Fruit fly (Drosophila melanogaster) ovary, adult (tissue): ENCODE results near the gene syd.

Experiments
- CG17801 ChIP-seq: fragments of 200-800 bp; optimal IDR thresholded peaks from 2 replicates; lab custom pipeline; 2019; ENCODE audit warnings: missing biosample characterization, mild to moderate bottlenecking, missing genetic modification characterization, moderate library complexity; ENCODE audit not compliant: partially characterized antibody

The syd gene

DNA sequence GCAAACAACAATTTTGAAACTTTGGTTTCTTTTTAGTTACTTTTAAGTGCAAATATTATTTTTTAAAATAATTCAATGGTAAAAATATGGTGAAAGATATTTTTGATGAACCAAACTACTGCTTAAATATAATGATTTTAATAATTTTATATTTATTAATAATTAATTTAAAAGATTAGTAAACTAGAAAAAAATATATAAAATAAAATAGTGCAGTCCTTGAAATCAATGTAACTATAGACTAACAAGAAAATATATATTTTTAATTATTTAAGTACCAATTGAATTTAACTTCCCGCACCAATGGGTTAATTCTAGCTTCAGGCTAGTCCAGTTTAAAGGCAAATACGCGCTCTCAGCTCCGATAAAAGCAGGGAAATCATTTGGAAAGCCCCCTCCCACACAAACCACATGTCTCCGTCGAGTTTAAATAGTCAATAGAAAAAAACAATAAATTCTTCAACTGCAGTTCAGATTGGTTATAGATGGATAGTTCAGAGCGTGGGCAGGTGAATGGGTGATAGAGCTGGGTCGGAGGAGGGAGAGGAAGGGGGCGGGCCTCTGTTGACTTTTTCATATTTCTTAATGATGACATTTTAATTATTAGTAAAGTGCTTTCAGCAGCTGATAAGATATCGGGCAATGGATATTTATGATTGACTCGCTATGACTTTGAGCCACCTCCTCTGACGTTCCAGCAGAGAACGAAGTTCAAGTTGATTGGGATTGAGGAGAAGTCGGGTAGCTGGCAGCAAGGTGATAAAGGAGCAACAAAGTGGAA, 26.2 kb upstream of the syd start:
- no peak for TF ChIP-seq CG17801 (GFP tag; lab: Kevin White, UChicago)

DNA sequence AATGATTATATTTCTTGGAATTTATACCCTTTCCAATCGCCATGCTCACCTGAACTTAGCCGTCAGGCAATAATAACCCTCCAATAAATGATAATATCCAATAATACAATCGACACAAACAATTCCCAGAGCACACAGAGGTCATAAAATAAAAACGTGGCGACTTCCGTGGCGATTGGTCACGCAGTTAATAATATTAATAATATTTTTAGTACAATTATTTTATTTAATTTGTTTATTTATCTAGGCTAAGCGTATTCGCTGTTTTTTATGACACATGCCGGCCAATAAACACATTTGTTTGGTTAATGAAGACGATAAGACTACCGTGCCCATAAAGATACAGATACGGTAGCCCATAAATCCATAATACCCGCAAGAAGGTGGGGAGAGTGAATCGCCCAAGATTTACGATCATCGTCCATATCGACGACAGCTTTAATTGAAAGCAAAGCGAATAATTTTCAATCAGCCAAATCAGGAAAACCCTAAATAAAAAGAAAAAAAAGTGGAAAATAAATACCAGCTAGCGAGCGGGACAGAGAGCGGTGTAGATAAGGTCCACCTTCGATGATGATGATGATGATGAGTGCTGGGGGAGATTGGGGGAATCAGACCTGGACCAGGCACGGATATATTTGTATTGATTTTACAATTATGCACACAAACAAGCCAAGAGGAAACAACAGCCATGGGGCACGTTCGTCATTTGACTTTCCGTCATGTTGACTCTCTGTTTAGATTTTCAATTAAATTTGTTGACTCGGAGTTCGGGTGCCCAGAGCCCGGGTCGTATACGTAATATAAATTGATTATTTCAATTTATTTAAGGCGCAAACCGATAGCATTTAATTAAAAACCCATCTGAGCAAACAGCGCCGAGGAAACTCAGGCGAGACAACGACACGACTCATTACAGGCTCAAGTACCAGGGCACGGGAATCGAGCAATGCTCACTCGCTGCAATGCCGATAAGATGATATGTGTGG, 25.1 kb upstream of the syd start:
- TF ChIP-seq CG17801 (GFP tag; lab: Kevin White, UChicago) = peak; percentile 62

DNA sequence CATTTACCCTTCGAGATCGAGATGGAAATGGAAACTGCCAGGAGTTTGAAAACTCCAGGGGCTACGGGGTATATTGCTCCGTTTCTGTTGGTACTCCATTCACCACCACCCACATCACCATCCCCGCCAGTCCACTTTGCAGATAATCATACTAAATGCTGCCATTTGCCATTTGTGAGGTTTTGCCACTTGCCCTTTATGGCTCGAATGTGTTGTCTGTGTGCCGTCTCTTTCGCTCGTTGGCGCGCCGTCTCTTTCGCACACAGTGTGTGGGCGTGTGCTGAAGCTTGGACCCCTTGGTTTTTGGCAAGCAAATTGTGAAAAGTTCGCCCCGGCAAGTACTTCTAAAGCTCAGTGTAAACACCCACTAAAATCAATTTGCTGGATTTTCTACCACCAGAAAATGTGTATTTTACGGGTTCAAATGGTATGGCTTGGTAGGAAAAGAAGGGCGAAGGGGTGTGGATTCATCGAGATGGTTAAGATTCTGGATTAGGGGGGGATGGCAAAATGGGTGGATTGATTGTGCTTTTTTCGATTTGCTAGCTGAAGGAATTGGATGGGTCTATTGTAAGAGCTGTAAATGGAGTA, 22.8 kb upstream of the syd start:
- no peak for TF ChIP-seq CG17801 (GFP tag; lab: Kevin White, UChicago)

DNA sequence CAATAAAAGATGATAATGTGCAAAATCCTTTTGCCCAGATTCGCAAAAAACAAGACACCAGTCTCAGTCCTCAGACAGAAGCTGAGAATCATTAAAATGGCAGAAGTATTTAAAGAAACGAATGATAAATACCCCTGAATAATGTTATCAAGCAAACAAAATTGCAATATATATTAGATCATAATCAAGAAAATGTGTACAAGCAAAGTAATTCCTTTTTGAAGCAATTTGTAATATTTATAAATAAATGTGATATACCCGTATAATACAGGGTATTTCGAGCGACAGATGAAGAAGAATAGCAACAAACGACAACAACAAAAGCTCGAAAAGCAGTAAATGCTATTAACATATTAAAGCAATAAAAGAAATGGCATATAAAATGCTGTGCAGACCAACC, 22.2 kb upstream of the syd start:
- TF ChIP-seq CG17801 (GFP tag; lab: Kevin White, UChicago) = no peak

DNA sequence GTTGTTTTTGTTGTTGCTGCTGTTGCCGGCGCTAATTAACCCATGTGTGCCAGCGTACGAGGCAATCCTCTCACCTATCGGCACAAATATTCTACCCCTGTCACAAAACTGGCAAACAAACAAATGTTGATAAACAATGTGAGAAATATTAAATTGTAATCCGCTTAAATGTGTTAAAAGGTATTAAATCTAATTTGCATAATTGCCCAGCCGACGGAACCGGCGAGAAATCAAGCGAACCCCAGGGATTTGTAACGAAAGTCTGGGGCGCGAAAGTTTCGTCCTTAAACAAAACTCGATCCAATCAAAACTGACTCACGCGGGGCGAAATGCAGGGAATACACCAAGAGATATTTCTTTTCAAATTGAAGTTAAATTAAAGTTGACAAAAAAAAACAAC, 20.8 kb upstream of the syd start:
- TF ChIP-seq CG17801 (GFP tag; lab: Kevin White, UChicago) = no peak

DNA sequence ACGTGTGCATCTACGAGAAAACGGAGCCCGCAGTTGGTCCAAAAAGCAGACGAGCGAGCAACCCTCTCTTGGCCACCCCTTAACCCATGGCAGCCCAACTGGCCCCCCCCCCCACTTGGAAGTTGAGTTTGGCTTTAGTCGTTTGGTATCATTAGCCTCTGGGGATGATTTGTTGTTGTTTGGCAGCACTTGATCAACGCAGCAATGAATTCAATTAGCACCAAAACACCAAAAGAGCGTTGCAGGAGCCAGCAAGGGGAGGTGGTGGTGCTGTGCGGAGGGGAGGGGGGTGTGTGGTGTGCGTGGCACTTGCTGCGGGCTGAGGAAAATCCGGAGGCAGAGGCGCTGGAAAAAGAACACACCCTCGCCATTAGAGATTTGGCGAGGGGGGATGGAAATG, 19.0 kb upstream of the syd start:
- no peak for TF ChIP-seq CG17801 (GFP tag; lab: Kevin White, UChicago)

DNA sequence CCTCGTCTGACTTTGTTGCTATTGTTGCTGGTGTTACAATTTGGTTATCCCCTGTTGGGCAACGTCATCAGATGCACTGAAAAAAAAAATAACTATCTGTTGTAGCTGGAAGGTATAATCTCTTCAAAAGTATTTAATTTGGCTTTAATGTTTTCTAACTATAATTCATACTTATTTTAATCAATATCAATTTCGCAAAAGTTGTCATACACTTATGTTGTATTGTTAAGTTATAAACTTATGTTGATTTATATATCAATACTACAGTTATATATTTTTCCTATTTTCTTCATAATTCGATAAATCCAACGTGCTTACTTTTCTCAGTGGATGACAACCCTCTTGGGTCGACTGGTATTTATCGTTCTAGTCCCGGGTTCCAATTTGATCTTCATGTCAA, 17.8 kb upstream of the syd start:
- TF ChIP-seq CG17801 (GFP tag; lab: Kevin White, UChicago) = no peak

DNA sequence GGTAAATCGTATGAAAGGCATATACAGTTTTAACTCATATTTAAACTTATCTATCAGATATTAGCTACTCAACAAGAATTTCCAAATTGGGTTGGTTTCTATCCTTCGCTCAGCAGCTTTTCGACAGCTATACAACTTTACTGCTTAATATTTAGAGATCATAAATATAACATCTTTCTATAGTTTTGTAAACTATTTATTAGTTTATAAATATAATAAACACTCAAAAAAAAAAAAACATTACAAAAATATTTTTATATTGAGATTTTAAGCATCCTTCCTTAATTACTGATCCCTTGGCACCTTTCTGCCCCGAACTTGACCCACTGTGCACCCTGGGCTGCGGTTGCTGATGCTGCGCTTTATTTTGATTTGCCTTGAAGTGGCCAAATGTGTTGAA, 17.1 kb upstream of the syd start:
- TF ChIP-seq CG17801 (GFP tag; lab: Kevin White, UChicago) = no peak

DNA sequence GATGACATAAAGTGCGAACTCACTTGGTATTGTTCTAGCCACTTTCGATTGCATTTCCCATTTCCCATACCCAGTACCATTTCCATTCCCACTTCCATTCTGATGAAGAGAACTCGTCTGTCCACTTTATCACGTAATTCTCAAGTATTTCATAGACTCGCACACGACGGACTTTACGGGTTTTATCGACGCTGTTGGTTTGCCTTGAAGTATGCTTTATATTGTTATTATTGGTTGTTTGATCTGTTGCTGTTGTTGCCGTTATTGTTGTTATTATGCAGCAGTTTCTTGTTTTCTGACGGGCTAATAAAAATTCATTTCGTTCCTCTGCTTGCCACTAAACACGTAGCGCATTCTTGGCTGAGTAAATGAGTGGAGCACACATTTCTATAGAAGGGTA, 16.6 kb upstream of the syd start:
- no peak for TF ChIP-seq CG17801 (GFP tag; lab: Kevin White, UChicago)

DNA sequence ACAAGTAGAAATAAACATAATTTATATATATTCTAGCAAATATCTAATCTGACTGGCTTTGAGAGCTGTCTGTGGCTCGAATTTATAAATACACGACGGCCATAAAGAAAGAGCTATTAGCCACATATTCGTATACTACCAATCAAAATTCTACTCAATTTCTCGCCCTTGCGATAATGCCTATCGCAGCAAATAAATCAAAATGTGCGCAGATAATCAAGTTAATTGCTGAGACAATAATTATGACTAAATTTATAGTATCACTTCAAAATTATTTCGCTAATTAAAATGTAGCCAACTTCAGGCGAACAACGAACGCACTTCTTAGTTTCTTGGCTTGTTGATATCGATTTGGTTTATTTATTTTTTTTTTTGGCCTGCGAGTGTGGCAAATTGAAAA, 15.9 kb upstream of the syd start:
- no peak for TF ChIP-seq CG17801 (GFP tag; lab: Kevin White, UChicago)

DNA sequence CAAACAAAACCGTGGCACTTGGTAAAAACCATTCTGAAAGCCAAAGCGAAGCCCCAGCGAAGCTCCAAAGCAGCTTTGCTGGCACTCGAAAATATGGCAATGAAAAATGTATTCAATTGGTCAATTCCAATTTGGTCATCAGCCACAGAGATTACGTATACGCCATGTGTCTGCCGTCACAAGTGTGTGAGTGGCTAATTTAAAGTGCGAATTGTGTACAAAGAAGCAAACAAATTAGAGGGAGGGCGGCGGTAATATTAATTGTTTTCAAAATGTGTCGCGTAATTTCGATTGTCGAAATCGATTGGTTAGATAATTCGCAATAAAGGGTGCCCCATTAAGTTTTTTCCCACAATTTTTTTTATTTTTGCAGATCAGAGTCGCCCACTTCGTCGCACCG, 13.9 kb upstream of the syd start:
- TF ChIP-seq CG17801 (GFP tag; lab: Kevin White, UChicago) = no peak

DNA sequence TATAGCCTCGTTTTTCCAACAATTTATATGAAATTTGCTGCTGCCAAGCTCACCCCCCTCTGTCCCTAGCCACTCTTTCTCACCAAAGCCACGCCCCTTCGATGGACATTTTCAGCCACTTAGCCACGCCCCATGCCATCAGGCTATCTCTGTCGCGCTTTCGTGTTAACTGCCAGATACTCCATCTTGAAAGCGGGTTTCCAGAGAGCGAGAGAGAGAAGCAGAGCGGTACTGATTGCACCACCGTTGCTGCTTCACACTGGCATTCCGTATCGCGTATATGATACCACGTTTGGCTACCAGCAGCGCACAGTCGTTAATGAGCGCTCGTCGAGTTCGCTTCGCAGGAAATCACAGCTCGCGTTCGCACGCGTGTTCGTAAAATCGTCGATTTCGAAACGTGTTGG, 12.0 kb upstream of the syd start, which contains the start of gene exex:
Gene exex (plus strand): TSS at position 307 of the 407 bp plus-strand sequence.
- TF ChIP-seq CG17801 (GFP tag; lab: Kevin White, UChicago) = no peak

DNA sequence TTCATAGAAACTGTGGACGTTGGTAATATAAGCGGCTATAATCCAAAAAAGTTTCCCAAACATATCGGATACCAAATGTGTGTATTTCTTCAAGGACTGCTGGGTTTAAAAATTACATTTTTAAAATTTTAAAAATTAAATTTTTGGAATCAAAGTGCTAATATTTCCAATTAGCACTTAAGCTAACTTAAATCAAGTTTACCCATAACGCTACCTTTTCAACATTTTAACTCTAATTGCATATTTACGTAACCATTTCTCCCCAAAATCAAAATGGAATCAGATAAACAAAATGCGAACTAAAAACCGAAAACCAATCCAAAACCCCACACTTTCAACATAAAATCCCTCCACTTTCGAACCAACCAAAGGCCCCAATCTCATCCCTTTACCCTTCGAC, 10.3 kb upstream of the syd start, which contains the start of gene CG43880:
Gene CG43880 (minus strand): TSS at position 101 of the 400 bp plus-strand sequence.
- TF ChIP-seq CG17801 (GFP tag; lab: Kevin White, UChicago) = no peak

DNA sequence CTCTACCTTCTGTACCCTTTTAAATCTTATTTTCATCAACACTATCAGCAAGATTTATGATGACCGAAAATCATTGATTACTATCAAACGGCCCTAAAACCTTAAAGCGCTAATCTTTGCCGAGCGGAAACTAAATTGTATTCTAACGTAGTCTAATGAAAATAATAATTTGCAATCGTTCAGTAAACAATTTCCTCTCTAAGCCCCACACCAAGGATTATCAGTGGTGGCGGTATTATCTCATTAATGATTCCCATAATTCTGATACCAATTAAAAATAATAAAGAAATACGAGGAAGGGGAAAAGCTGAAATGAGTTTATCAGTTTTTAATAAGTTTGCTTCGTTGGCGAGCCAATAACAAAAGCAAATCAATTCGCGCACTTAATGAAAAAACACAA, 8.0 kb upstream of the syd start:
- no peak for TF ChIP-seq CG17801 (GFP tag; lab: Kevin White, UChicago)

DNA sequence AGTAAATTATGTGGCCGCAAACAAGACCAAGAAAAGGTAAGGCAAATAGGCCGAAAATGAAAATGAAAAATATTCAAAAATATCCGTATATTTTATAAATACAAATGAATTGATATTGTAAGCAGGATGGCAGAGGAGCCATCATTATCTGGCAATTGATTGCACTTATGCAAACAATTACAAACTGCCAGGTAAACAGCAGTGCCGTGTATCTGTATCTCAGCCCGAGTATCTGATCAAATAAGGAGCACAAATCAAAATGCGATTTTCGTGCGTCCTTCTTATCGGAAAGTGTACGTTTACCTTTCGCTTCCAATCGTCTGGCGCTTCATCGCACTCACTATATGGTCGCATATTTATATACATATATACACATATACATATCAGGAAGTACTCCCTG, 7.1 kb upstream of the syd start:
- no peak for TF ChIP-seq CG17801 (GFP tag; lab: Kevin White, UChicago)
